Fruit fly (Drosophila melanogaster) Kc167 (cell line): Measurements from ENCODE around the gene CG34043.

Experiments used
- h ChIP-seq: fragments of >200 bp; optimal IDR thresholded peaks from 3 replicates; lab custom pipeline; 2018; ENCODE audit warnings: missing external identifiers
- insv ChIP-seq: fragments of >200 bp; optimal IDR thresholded peaks from 3 replicates; lab custom pipeline; 2018; ENCODE audit warnings: missing external identifiers

dm6 chr2L:10299077-10299809 lies 18.6 kb upstream of the CG34043 start:
- TF ChIP-seq h (lab: Kevin White, UChicago) (no peak), insv (lab: Kevin White, UChicago) (no peak)
